Worm (Caenorhabditis elegans): ENCODE measurements around the gene try-10.

try-10 gene

DNA sequence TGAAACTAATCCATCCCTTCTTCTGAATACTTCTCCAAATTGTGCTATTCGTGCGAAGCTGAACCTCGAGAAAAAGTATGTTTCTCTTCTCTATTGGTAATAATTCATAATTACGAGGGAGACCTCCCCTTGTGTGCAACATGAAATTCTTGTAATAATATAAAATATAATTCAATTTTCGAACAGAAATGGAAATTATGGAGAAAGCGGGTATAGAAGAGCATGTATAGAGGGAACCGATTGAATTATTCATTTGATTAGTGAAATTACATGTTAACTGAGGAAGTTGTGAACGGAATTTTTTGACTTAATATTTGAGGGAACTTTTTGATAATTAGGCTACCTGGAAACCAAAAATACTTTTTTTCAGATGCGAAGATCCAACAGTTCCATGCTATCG is 15.8 kb upstream of the try-10 start:
- TF ChIP-seq mab-5 (tag; optimal IDR thresholded peaks at IDR 0.05), result no peak
- TF ChIP-seq lin-13 (GFP tag; optimal IDR thresholded peaks at IDR 0.05), result no peak
- TF ChIP-seq dmd-4 (tag; optimal IDR thresholded peaks at IDR 0.05), result no peak
- TF ChIP-seq C34F6.9 (tag; optimal IDR thresholded peaks at IDR 0.05), result no peak
- no peak for TF ChIP-seq elt-1 (tag; optimal IDR thresholded peaks at IDR 0.05)
- no peak for TF ChIP-seq blmp-1 (tag; optimal IDR thresholded peaks at IDR 0.05; ENCODE audit: insufficient read depth)
- no peak for TF ChIP-seq ama-1 (optimal IDR thresholded peaks at IDR 0.05)
- TF ChIP-seq nhr-10 (tag; optimal IDR thresholded peaks at IDR 0.05), result no peak
- TF ChIP-seq nhr-25 (tag; optimal IDR thresholded peaks at IDR 0.05), result no peak
- TF ChIP-seq elt-3 (tag; optimal IDR thresholded peaks at IDR 0.05), result no peak
- TF ChIP-seq aly-2 (tag; optimal IDR thresholded peaks at IDR 0.05), result no peak
- TF ChIP-seq ceh-16 (tag; optimal IDR thresholded peaks at IDR 0.05), result no peak
- TF ChIP-seq unc-55 (GFP tag; optimal IDR thresholded peaks at IDR 0.05), result no peak
- no peak for TF ChIP-seq gmeb-1 (tag; optimal IDR thresholded peaks at IDR 0.05)
- TF ChIP-seq F13H6.1 (tag; optimal IDR thresholded peaks at IDR 0.05), result no peak

DNA sequence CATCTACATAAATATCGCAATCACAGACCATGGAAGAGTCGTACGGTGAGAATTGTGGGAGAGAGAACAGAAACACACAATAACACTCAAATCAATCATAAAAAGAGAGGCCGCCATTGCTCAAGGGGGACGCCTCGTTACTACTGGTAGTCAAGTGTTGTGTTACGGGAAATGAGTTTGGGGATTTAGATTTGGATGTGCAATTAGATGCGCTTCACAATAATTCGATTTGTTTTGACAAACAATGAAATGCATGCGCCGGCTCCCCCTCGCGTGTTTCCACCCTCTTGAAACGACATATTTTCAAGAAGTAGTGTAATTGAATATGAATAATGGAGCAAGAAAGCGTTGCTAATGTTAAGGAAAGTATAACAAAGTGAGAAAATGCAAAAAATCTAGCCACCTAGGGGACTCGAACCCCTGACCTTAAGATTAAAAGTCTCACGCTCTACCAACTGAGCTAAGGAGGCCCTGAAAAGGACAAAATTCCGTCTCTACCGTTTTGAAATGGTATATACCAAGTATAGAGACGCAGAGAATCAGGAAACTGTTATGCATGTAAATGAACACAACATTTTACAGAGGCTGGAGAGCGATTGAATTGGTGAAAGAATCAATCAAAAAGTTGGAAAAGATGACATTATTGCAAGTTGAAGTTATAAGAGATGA is 13.7 kb upstream of the try-10 start:
- TF ChIP-seq egl-27 (tag; optimal IDR thresholded peaks at IDR 0.05), result no peak
- no peak for TF ChIP-seq ceh-82 (tag; optimal IDR thresholded peaks at IDR 0.05)
- no peak for TF ChIP-seq ztf-1 (GFP tag; conservative IDR thresholded peaks at IDR 0.05)
- no peak for TF ChIP-seq ztf-11 (tag; optimal IDR thresholded peaks at IDR 0.05)
- no peak for TF ChIP-seq unc-39 (tag; optimal IDR thresholded peaks at IDR 0.05)
- TF ChIP-seq blmp-1 (tag; optimal IDR thresholded peaks at IDR 0.05; ENCODE audit: insufficient read depth), result no peak
- no peak for TF ChIP-seq R02D3.7 (tag; optimal IDR thresholded peaks at IDR 0.05)
- TF ChIP-seq lin-39 (tag; optimal IDR thresholded peaks at IDR 0.05), result no peak
- no peak for TF ChIP-seq alr-1 (tag; optimal IDR thresholded peaks at IDR 0.05)
- no peak for TF ChIP-seq snpc-4 (tag; optimal IDR thresholded peaks at IDR 0.05)
- TF ChIP-seq nhr-6 (tag; optimal IDR thresholded peaks at IDR 0.05), result no peak
- no peak for TF ChIP-seq ama-1 (optimal IDR thresholded peaks at IDR 0.05)
- no peak for TF ChIP-seq crh-2 (tag; optimal IDR thresholded peaks at IDR 0.05)
- TF ChIP-seq nhr-25 (tag; optimal IDR thresholded peaks at IDR 0.05), result no peak
- TF ChIP-seq Y55F3AM.14 (GFP tag; optimal IDR thresholded peaks at IDR 0.05), result no peak
- TF ChIP-seq fos-1 (tag; optimal IDR thresholded peaks at IDR 0.05), result no peak
- TF ChIP-seq elt-3 (tag; optimal IDR thresholded peaks at IDR 0.05), result no peak

DNA sequence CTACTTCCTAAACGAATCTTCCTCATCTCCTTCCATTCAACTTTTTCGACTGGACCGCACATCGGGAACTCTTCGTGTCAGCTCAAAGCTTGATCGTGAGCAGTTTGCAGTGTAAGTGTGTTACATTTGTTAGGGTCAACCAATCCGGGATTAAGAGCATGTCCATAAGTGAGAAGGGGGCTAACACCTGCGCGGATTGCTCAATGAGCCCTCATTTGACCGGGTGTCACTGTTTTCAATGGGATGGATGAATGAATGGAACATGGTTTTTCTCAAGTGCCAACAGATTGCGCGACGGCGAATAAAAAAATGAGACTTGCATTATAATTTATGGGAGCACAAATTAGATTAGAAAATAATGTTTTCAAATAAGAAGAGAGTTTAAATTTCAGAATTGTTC is 12.2 kb upstream of the try-10 start:
- TF ChIP-seq egl-27 (tag; optimal IDR thresholded peaks at IDR 0.05) (no peak), nhr-21 (tag; optimal IDR thresholded peaks at IDR 0.05) (no peak), nhr-23 (tag; optimal IDR thresholded peaks at IDR 0.05) (no peak), alr-1 (tag; optimal IDR thresholded peaks at IDR 0.05) (no peak), mbf-1 (tag; optimal IDR thresholded peaks at IDR 0.05) (no peak), lin-39 (tag; optimal IDR thresholded peaks at IDR 0.05) (no peak), unc-55 (GFP tag; optimal IDR thresholded peaks at IDR 0.05) (no peak), blmp-1 (tag; optimal IDR thresholded peaks at IDR 0.05; ENCODE audit: insufficient read depth) (no peak), sma-9 (GFP tag; optimal IDR thresholded peaks at IDR 0.05) (no peak), sma-9 (tag; optimal IDR thresholded peaks at IDR 0.05) (no peak), dmd-4 (tag; optimal IDR thresholded peaks at IDR 0.05) (no peak), elt-3 (tag; optimal IDR thresholded peaks at IDR 0.05) (no peak), sem-4 (tag; optimal IDR thresholded peaks at IDR 0.05) (no peak), nhr-11 (tag; optimal IDR thresholded peaks at IDR 0.05) (no peak), crh-2 (tag; optimal IDR thresholded peaks at IDR 0.05) (no peak), ama-1 (optimal IDR thresholded peaks at IDR 0.05) (no peak)

DNA sequence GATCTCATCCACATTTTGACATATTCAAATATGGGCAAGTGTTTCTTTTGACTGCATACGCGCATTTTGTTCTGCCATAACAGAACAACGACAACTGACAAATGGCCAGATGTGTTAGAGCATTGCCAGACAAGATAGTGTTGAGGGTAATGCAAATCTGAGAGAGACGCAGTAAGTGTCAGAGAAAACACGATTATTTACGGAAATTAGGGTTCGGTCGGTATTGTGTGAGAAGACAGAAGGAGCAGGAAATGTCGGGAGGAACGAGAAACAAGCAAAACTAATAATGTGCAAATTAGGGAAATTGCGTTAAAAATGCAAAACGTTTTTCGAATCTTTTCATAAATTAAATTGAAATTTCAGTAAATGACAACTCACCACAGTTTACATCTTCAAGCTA is 11.4 kb upstream of the try-10 start:
- no peak for TF ChIP-seq nhr-77 (tag; optimal IDR thresholded peaks at IDR 0.05)

DNA sequence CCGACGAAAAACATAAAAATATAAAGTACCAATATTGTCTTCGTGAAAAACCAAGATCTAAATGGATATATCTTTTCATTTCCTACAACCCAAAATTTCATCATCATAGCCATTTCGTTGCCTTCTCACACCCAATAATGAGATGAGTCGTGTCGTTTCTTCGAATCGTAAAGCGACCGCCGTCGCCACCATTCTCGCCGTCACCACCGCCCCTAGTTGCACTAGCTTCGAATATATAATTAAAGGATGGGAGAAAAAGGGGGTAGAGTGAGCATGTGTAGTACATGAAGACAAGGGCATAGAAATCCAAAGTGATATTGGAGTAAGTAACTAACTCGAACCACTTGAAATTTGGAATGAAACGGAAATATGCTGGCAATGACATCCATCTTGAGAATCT is 9.2 kb upstream of the try-10 start:
- TF ChIP-seq alr-1 (tag; optimal IDR thresholded peaks at IDR 0.05) (no peak), mdl-1 (tag; optimal IDR thresholded peaks at IDR 0.05) (no peak), ztf-11 (tag; optimal IDR thresholded peaks at IDR 0.05) (no peak), lin-13 (GFP tag; optimal IDR thresholded peaks at IDR 0.05) (no peak), unc-39 (tag; optimal IDR thresholded peaks at IDR 0.05) (no peak), R02D3.7 (tag; optimal IDR thresholded peaks at IDR 0.05) (no peak), C34F6.9 (tag; optimal IDR thresholded peaks at IDR 0.05) (no peak)
